Worm (Caenorhabditis elegans) whole organism, young adult: ENCODE results near the gene ttr-53.

Experiments
- B0261.1 ChIP-seq: sonication (generic microtip); optimal IDR thresholded peaks from 2 replicates; lab custom pipeline; 2016; ENCODE audit warnings: mild to moderate bottlenecking, missing genetic modification characterization, moderate library complexity, missing compliant biosample characterization
- F57A8.1 ChIP-seq: fragments of 200-800 bp; sonication (Bioruptor generic); optimal IDR thresholded peaks from 2 replicates; lab custom pipeline; 2018; ENCODE audit warnings: mild to moderate bottlenecking, missing genetic modification characterization, moderate library complexity, missing compliant biosample characterization
- Y67H2A.10 ChIP-seq: fragments of 200-800 bp; sonication (Bioruptor generic); conservative IDR thresholded peaks from 2 replicates; pipeline ENCODE4 v1.3.6; 2022; ENCODE audit warnings: missing genetic modification reagents, missing genetic modification characterization, missing compliant biosample characterization
- ama-1 ChIP-seq, 3 experiments: fragments of 150-350 bp in 1 of 3; sonication (generic microtip) in 2 of 3; optimal IDR thresholded peaks; 2 replicates each; lab custom pipeline; 2014 to 2018; ENCODE audit warnings: missing biosample characterization in 2 of 3, missing genetic modification characterization in 2 of 3, missing genetic modification reagents in 2 of 3
- cebp-2 ChIP-seq: fragments of 200-800 bp; sonication (Bioruptor generic); IDR thresholded peaks from 2 replicates; pipeline ENCODE4 v1.3.6; 2022; ENCODE audit warnings: missing genetic modification characterization, missing compliant biosample characterization
- hmg-20 ChIP-seq: fragments of 200-800 bp; sonication (Bioruptor generic); IDR thresholded peaks from 2 replicates; pipeline ENCODE4 v1.3.6; 2022; ENCODE audit warnings: missing genetic modification reagents, missing genetic modification characterization, missing compliant biosample characterization
- let-526 ChIP-seq: fragments of 200-800 bp; sonication (Bioruptor generic); IDR thresholded peaks from 2 replicates; pipeline ENCODE4 v1.3.6; 2022; ENCODE audit warnings: missing genetic modification reagents, missing genetic modification characterization, missing compliant biosample characterization
- lin-40 ChIP-seq: sonication (generic microtip); optimal IDR thresholded peaks from 2 replicates; lab custom pipeline; 2016; ENCODE audit warnings: missing genetic modification characterization, mild to moderate bottlenecking, missing compliant biosample characterization, missing genotype, missing genetic modification reagents
- madf-6 ChIP-seq: fragments of 200-800 bp; sonication (Bioruptor generic); IDR thresholded peaks from 2 replicates; pipeline ENCODE4 v1.3.6; 2022; ENCODE audit warnings: missing genetic modification reagents, missing genetic modification characterization, missing compliant biosample characterization
- sea-2 ChIP-seq: fragments of 200-800 bp; sonication (Bioruptor generic); IDR thresholded peaks from 2 replicates; pipeline ENCODE4 v1.3.6; 2022; ENCODE audit warnings: missing genetic modification characterization, missing compliant biosample characterization
- snpc-4 ChIP-seq, 5 experiments: fragments of 150-350 bp in 1 of 5; sonication (generic microtip) in 4 of 5; optimal IDR thresholded peaks; 2 replicates each; lab custom pipeline; 2014 to 2018; ENCODE audit warnings: missing genetic modification characterization in 5 of 5, missing biosample characterization in 3 of 5, antibody characterized with exemption in 2 of 5, mild to moderate bottlenecking in 2 of 5, missing compliant biosample characterization in 2 of 5, missing genotype in 2 of 5, moderate library complexity in 2 of 5, missing genetic modification reagents in 1 of 5
- unc-62 ChIP-seq: fragments of 150-350 bp; optimal IDR thresholded peaks from 2 replicates; lab custom pipeline; 2014; ENCODE audit warnings: missing biosample characterization, missing genetic modification reagents, missing genetic modification characterization

DNA sequence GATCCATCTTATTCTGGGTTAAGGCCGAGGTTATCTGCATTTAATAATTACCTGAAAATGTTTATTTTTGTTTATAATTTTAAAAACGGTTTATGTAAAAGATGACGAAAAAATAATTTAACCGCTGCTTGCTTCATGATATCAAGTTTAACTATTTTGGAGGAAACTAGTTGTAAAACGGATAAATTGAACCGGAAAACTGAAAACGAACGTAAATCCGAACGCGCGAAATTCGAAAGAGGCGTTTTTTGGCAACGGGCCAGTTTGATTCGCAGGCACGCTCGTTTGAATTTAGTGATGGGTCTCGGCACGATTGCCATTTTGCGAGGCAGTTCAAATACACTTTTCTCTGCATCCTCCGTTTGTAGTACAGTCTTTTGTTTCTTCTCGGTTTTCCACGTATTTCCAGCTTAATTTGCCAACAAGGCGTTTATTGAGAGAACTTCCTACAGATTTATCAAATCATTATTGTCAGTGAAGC lies 28.9 kb upstream of the ttr-53 start, which contains the start of the genes gtbp-1 and K08F4.3:
- TF ChIP-seq madf-6 (GFP tag; lab: Robert Waterston, UW) (peak; percentile 81), snpc-4 (GFP tag; optimal IDR thresholded peaks at IDR 0.05; lab: Kevin White, UChicago) (peak; percentile 21), snpc-4 (tag; optimal IDR thresholded peaks at IDR 0.05; lab: Kevin White, UChicago) (peak in 3 of 4 experiments; percentile 41 to 73 (median 51)), let-526 (GFP tag; lab: Robert Waterston, UW) (no peak), unc-62 (GFP tag; lab: Kevin White, UChicago) (no peak), F57A8.1 (no peak), hmg-20 (GFP tag; lab: Robert Waterston, UW) (no peak), sea-2 (GFP tag; lab: Robert Waterston, UW) (no peak), B0261.1 (no peak), lin-40 (tag; lab: Kevin White, UChicago) (no peak), ama-1 (optimal IDR thresholded peaks at IDR 0.05; lab: Kevin White, UChicago) (no peak), ama-1 (GFP tag; optimal IDR thresholded peaks at IDR 0.05; lab: Kevin White, UChicago) (no peak), cebp-2 (GFP tag; lab: Robert Waterston, UW) (no peak), Y67H2A.10 (GFP tag; lab: Robert Waterston, UW) (no peak)
